Fruit fly (Drosophila melanogaster) whole organism, embryonic: Measurements from ENCODE around the gene CG15725.
A peak's percentile ranks its signal among the peaks of the same experiment; 100 is the strongest.

ENCODE experiments used
- Atf6 ChIP-seq: fragments of 200-800 bp; sonication (Bioruptor generic); IDR thresholded peaks from 2 replicates; pipeline ENCODE4 v1.3.6; 2022; ENCODE audit warnings: missing biosample characterization, missing genetic modification characterization
- BEAF-32 ChIP-seq: fragments of 200-800 bp; sonication (Bioruptor generic); optimal IDR thresholded peaks from 3 replicates; lab custom pipeline; 2017; ENCODE audit warnings: missing biosample characterization, missing genetic modification characterization, mild to moderate bottlenecking, moderate library complexity, missing genetic modification reagents
- Bgb ChIP-seq: fragments of 200-800 bp; sonication (Bioruptor generic); IDR thresholded peaks from 2 replicates; pipeline ENCODE4 v1.3.6; 2022; ENCODE audit warnings: missing biosample characterization, missing genetic modification characterization; ENCODE audit not compliant: partially characterized antibody
- CG10147 ChIP-seq: fragments of 200-800 bp; sonication (Bioruptor generic); optimal IDR thresholded peaks from 2 replicates; lab custom pipeline; 2019; ENCODE audit warnings: missing biosample characterization, mild to moderate bottlenecking, missing genetic modification characterization, moderate library complexity
- CG11085 ChIP-seq: fragments of 200-800 bp; sonication (Bioruptor generic); IDR thresholded peaks from 2 replicates; pipeline ENCODE4 v1.3.6; 2022; ENCODE audit warnings: missing biosample characterization, missing genetic modification characterization
- CG11560 ChIP-seq: fragments of 200-800 bp; sonication (Bioruptor generic); IDR thresholded peaks from 3 replicates; pipeline ENCODE4 v1.3.6; 2022; ENCODE audit warnings: missing biosample characterization, missing genetic modification characterization
- CG11696 ChIP-seq: fragments of 200-800 bp; sonication (Bioruptor generic); IDR thresholded peaks from 2 replicates; pipeline ENCODE4 v1.3.6; 2022; ENCODE audit warnings: missing biosample characterization, missing genetic modification characterization
- CG12071 ChIP-seq: fragments of 200-800 bp; sonication (Bioruptor generic); optimal IDR thresholded peaks from 3 replicates; lab custom pipeline; 2018; ENCODE audit warnings: missing biosample characterization, mild to moderate bottlenecking, missing genetic modification characterization
- CG13894 ChIP-seq: fragments of 200-800 bp; sonication (Bioruptor generic); optimal IDR thresholded peaks from 3 replicates; lab custom pipeline; 2018; ENCODE audit warnings: missing biosample characterization, mild to moderate bottlenecking, missing genetic modification characterization, moderate library complexity
- CG14014 ChIP-seq: fragments of 200-800 bp; sonication (Bioruptor generic); IDR thresholded peaks from 2 replicates; pipeline ENCODE4 v1.3.6; 2022; ENCODE audit warnings: missing biosample characterization, missing genetic modification characterization
- CG15514 ChIP-seq: fragments of 200-800 bp; sonication (Bioruptor generic); optimal IDR thresholded peaks from 3 replicates; lab custom pipeline; 2017; ENCODE audit warnings: missing biosample characterization, missing genetic modification characterization, mild to moderate bottlenecking, moderate library complexity, missing genetic modification reagents
- CG17829 ChIP-seq: fragments of 200-800 bp; optimal IDR thresholded peaks from 2 replicates; lab custom pipeline; 2019; ENCODE audit warnings: missing biosample characterization, mild to moderate bottlenecking, missing genetic modification characterization, moderate library complexity
- CG18476 ChIP-seq: fragments of 200-800 bp; sonication (Bioruptor generic); optimal IDR thresholded peaks from 2 replicates; lab custom pipeline; 2016; ENCODE audit warnings: missing biosample characterization, mild to moderate bottlenecking, missing genetic modification characterization
- CG18599 ChIP-seq: fragments of 200-800 bp; sonication (Bioruptor generic); optimal IDR thresholded peaks from 3 replicates; lab custom pipeline; 2017; ENCODE audit warnings: missing biosample characterization, missing genetic modification characterization, mild to moderate bottlenecking, moderate library complexity, missing genetic modification reagents
- CG2199 ChIP-seq: fragments of 200-800 bp; sonication (Bioruptor generic); IDR thresholded peaks from 3 replicates; pipeline ENCODE4 v1.3.6; 2022; ENCODE audit warnings: missing biosample characterization, missing genetic modification characterization
- CG2875 ChIP-seq: fragments of 200-800 bp; sonication (Bioruptor generic); optimal IDR thresholded peaks from 2 replicates; lab custom pipeline; 2017; ENCODE audit warnings: missing biosample characterization, mild to moderate bottlenecking, missing genetic modification characterization, missing genetic modification reagents
- CG32532 ChIP-seq: fragments of 200-800 bp; sonication (Bioruptor generic); IDR thresholded peaks from 2 replicates; pipeline ENCODE4 v1.3.6; 2022; ENCODE audit warnings: missing biosample characterization, missing genetic modification characterization
- CG34422 ChIP-seq: fragments of 200-800 bp; sonication (Bioruptor generic); IDR thresholded peaks from 3 replicates; pipeline ENCODE4 v1.3.6; 2022; ENCODE audit warnings: missing biosample characterization, missing genetic modification characterization
- CG8290 ChIP-seq, 3 experiments: fragments of 200-800 bp; sonication (Bioruptor generic); optimal IDR thresholded peaks; 2 replicates each; lab custom pipeline; 2016 to 2019; ENCODE audit warnings: missing biosample characterization in 3 of 3, missing genetic modification characterization in 3 of 3, mild to moderate bottlenecking in 2 of 3, moderate library complexity in 1 of 3
- CG9727 ChIP-seq: fragments of 200-800 bp; sonication (Bioruptor generic); optimal IDR thresholded peaks from 3 replicates; lab custom pipeline; 2017; ENCODE audit warnings: missing biosample characterization, mild to moderate bottlenecking, missing genetic modification characterization
- CG9932 ChIP-seq: fragments of 200-800 bp; sonication (Bioruptor generic); IDR thresholded peaks from 2 replicates; pipeline ENCODE4 v1.3.6; 2022; ENCODE audit warnings: missing biosample characterization, missing genetic modification characterization
- Deaf1 ChIP-seq: fragments of 200-800 bp; optimal IDR thresholded peaks from 3 replicates; lab custom pipeline; 2019; ENCODE audit warnings: missing biosample characterization, mild to moderate bottlenecking, missing genetic modification characterization, moderate library complexity
- Dek ChIP-seq: fragments of 200-800 bp; sonication (Bioruptor generic); optimal IDR thresholded peaks from 3 replicates; lab custom pipeline; 2019; ENCODE audit warnings: missing biosample characterization, mild to moderate bottlenecking, missing genetic modification characterization, moderate library complexity
- Dip3 ChIP-seq: fragments of 200-800 bp; sonication (Bioruptor generic); optimal IDR thresholded peaks from 3 replicates; lab custom pipeline; 2016; ENCODE audit warnings: missing biosample characterization, missing genetic modification characterization
- E2f2 ChIP-seq: fragments of 200-800 bp; sonication (Bioruptor generic); IDR thresholded peaks from 2 replicates; pipeline ENCODE4 v1.3.6; 2022; ENCODE audit warnings: missing biosample characterization, missing genetic modification characterization
- Hmr ChIP-seq: fragments of 200-800 bp; sonication (Bioruptor generic); optimal IDR thresholded peaks from 3 replicates; lab custom pipeline; 2017; ENCODE audit warnings: mild to moderate bottlenecking, missing biosample characterization, missing genetic modification reagents, missing genetic modification characterization
- MESR4 ChIP-seq: fragments of 200-800 bp; sonication (Bioruptor generic); optimal IDR thresholded peaks from 2 replicates; lab custom pipeline; 2018; ENCODE audit warnings: missing biosample characterization, mild to moderate bottlenecking, missing genetic modification characterization, moderate library complexity
- Pdp1 ChIP-seq, 2 experiments: fragments of 200-800 bp; sonication (Bioruptor generic); optimal IDR thresholded peaks; 3 replicates each; lab custom pipeline; 2016; ENCODE audit warnings: missing biosample characterization in 2 of 2, missing genetic modification characterization in 2 of 2, mild to moderate bottlenecking in 1 of 2, moderate library complexity in 1 of 2
- Side ChIP-seq: fragments of 200-800 bp; sonication (Bioruptor generic); optimal IDR thresholded peaks from 2 replicates; lab custom pipeline; 2016; ENCODE audit warnings: missing biosample characterization, missing genetic modification characterization
- ato ChIP-seq: fragments of 200-800 bp; sonication (Bioruptor generic); IDR thresholded peaks from 2 replicates; pipeline ENCODE4 v1.3.6; 2022; ENCODE audit warnings: missing biosample characterization, missing genetic modification characterization; ENCODE audit not compliant: partially characterized antibody
- br ChIP-seq: fragments of >200 bp; optimal IDR thresholded peaks from 2 replicates; lab custom pipeline; 2017
- chif ChIP-seq, 2 experiments: fragments of 200-800 bp; sonication (Bioruptor generic); optimal IDR thresholded peaks; 3 replicates each; lab custom pipeline; 2016; ENCODE audit warnings: missing biosample characterization in 2 of 2, missing genetic modification characterization in 2 of 2
- cwo ChIP-seq: fragments of 200-800 bp; sonication (Bioruptor generic); optimal IDR thresholded peaks from 3 replicates; lab custom pipeline; 2017; ENCODE audit warnings: missing biosample characterization, missing genetic modification characterization, mild to moderate bottlenecking, moderate library complexity, missing genetic modification reagents
- disco-r ChIP-seq: fragments of 200-800 bp; sonication (Bioruptor generic); optimal IDR thresholded peaks from 2 replicates; lab custom pipeline; 2016; ENCODE audit warnings: missing biosample characterization, missing genetic modification characterization
- dmrt11E ChIP-seq: fragments of 200-800 bp; sonication (Bioruptor generic); optimal IDR thresholded peaks from 3 replicates; lab custom pipeline; 2018; ENCODE audit warnings: missing biosample characterization, mild to moderate bottlenecking, missing genetic modification characterization, moderate library complexity
- gfzf ChIP-seq: fragments of 200-800 bp; sonication (Bioruptor generic); optimal IDR thresholded peaks from 2 replicates; lab custom pipeline; 2016; ENCODE audit warnings: missing biosample characterization, mild to moderate bottlenecking, missing genetic modification characterization, moderate library complexity
- her ChIP-seq: fragments of 200-800 bp; sonication (Bioruptor generic); optimal IDR thresholded peaks from 2 replicates; lab custom pipeline; 2016; ENCODE audit warnings: missing biosample characterization, missing genetic modification characterization
- nom ChIP-seq: fragments of 200-800 bp; sonication (Bioruptor generic); optimal IDR thresholded peaks from 2 replicates; lab custom pipeline; 2017; ENCODE audit warnings: missing biosample characterization, missing genetic modification characterization, mild to moderate bottlenecking, moderate library complexity, missing genetic modification reagents
- pfk ChIP-seq: fragments of 200-800 bp; sonication (Bioruptor generic); optimal IDR thresholded peaks from 2 replicates; lab custom pipeline; 2018; ENCODE audit warnings: missing biosample characterization, mild to moderate bottlenecking, missing genetic modification characterization, moderate library complexity
- row ChIP-seq: fragments of 200-800 bp; sonication (Bioruptor generic); IDR thresholded peaks from 3 replicates; pipeline ENCODE4 v1.3.6; 2022; ENCODE audit warnings: missing biosample characterization, missing genetic modification characterization
- run ChIP-seq: fragments of 200-800 bp; sonication (Bioruptor generic); optimal IDR thresholded peaks from 3 replicates; lab custom pipeline; 2018; ENCODE audit warnings: missing biosample characterization, mild to moderate bottlenecking, missing genetic modification characterization
- sens ChIP-seq: fragments of 200-800 bp; sonication (Bioruptor generic); peaks from one replicate; lab custom pipeline; 2016; ENCODE audit warnings: missing biosample characterization, missing genetic modification characterization
- seq ChIP-seq: fragments of 200-800 bp; sonication (Bioruptor generic); IDR thresholded peaks from 2 replicates; pipeline ENCODE4 v1.3.6; 2022; ENCODE audit warnings: missing biosample characterization, missing genetic modification characterization
- sisA ChIP-seq: fragments of 200-800 bp; sonication (Bioruptor generic); IDR thresholded peaks from 2 replicates; pipeline ENCODE4 v1.3.6; 2022; ENCODE audit warnings: missing biosample characterization, missing genetic modification characterization
- so ChIP-seq: fragments of 200-800 bp; sonication (Bioruptor generic); IDR thresholded peaks from 3 replicates; pipeline ENCODE4 v1.3.6; 2022; ENCODE audit warnings: missing biosample characterization, missing genetic modification characterization
- toy ChIP-seq: fragments of 200-800 bp; sonication (Bioruptor generic); IDR thresholded peaks from 2 replicates; pipeline ENCODE4 v1.3.6; 2022; ENCODE audit warnings: missing biosample characterization, missing genetic modification characterization
- unc-4 ChIP-seq: fragments of 200-800 bp; sonication (Bioruptor generic); IDR thresholded peaks from 2 replicates; pipeline ENCODE4 v1.3.6; 2022; ENCODE audit warnings: missing biosample characterization, missing genetic modification characterization; ENCODE audit not compliant: partially characterized antibody
- vvl ChIP-seq: fragments of 200-800 bp; sonication (Bioruptor generic); IDR thresholded peaks from 2 replicates; pipeline ENCODE4 v1.3.6; 2022; ENCODE audit warnings: missing biosample characterization, missing genetic modification characterization

CG15725 gene

dm6 chrX:12658999-12659560 is 46.6 kb upstream of the CG15725 start, which contains the start of gene Tis11 (continued):
- TF ChIP-seq seq (GFP tag; lab: Robert Waterston, UW): no peak
- peak; percentile 15; the same call in 1 of the 2 replicates for TF ChIP-seq CG14014 (GFP tag; lab: Robert Waterston, UW)
- TF ChIP-seq chif (GFP tag; optimal IDR thresholded peaks at IDR 0.05; lab: Kevin White, UChicago): no peak
- TF ChIP-seq CG9932 (GFP tag; lab: Robert Waterston, UW): peak; percentile 18; the same call in 1 of the 2 replicates
- peak; percentile 96 for TF ChIP-seq gfzf (GFP tag; lab: Kevin White, UChicago)
- 0 out of 3 replicates have a peak, but pooled peaks have one; percentile 21 for TF ChIP-seq CG2199
- TF ChIP-seq Atf6 (GFP tag; lab: Robert Waterston, UW): 0 out of 2 replicates have a peak, but pooled peaks have one; percentile 19
- peak; percentile 70; the same call in 2 of the 3 replicates for TF ChIP-seq CG11560 (tag; lab: Robert Waterston, UW)
- TF ChIP-seq CG13894: no peak
- TF ChIP-seq Side (GFP tag; lab: Kevin White, UChicago): no peak
- peak; percentile 75 for TF ChIP-seq CG15514 (GFP tag; lab: Kevin White, UChicago)
- TF ChIP-seq BEAF-32 (GFP tag; lab: Kevin White, UChicago): peak; percentile 65
- no peak for TF ChIP-seq CG18476 (GFP tag; lab: Kevin White, UChicago)
- no peak for TF ChIP-seq toy (GFP tag; lab: Robert Waterston, UW)
- TF ChIP-seq MESR4 (GFP tag; lab: Kevin White, UChicago): peak; percentile 15
- TF ChIP-seq Deaf1 (tag; lab: Kevin White, UChicago): peak; percentile 58
- peak; percentile 80 for TF ChIP-seq sens (GFP tag; lab: Kevin White, UChicago)
- peak; percentile 10 for TF ChIP-seq CG10147 (GFP tag; lab: Kevin White, UChicago)
- peak; percentile 55; the same call in 1 of the 3 replicates for TF ChIP-seq so (GFP tag; lab: Robert Waterston, UW)
- peak; percentile 41; the same call in 1 of the 2 replicates for TF ChIP-seq vvl (GFP tag; lab: Robert Waterston, UW)
- peak; percentile 23; the same call in 1 of the 2 replicates for TF ChIP-seq CG11696 (GFP tag; lab: Robert Waterston, UW)
- TF ChIP-seq Dek: no peak
- TF ChIP-seq Bgb: peak; percentile 48; the same call in 1 of the 2 replicates
- peak; percentile 55 for TF ChIP-seq unc-4 (GFP tag; lab: Robert Waterston, UW)
- TF ChIP-seq CG32532 (GFP tag; lab: Robert Waterston, UW): no peak
- peak; percentile 32 for TF ChIP-seq her (GFP tag; lab: Kevin White, UChicago)
- peak; percentile 37 for TF ChIP-seq CG18599
- TF ChIP-seq E2f2 (GFP tag; lab: Robert Waterston, UW): peak; percentile 82
- peak; percentile 58 for TF ChIP-seq Hmr (GFP tag; lab: Kevin White, UChicago)
- TF ChIP-seq Pdp1 (GFP tag; optimal IDR thresholded peaks at IDR 0.05; lab: Kevin White, UChicago): peak in 1 of 2 experiments; percentile 37
- peak; percentile 20 for TF ChIP-seq pfk (GFP tag; lab: Kevin White, UChicago)
- peak; percentile 57 for TF ChIP-seq ato (GFP tag; lab: Robert Waterston, UW)
- peak; percentile 57 for TF ChIP-seq nom
- TF ChIP-seq CG34422 (GFP tag; lab: Robert Waterston, UW): peak; percentile 34; the same call in 1 of the 3 replicates
- peak; percentile 42; the same call in 1 of the 2 replicates for TF ChIP-seq CG11085 (GFP tag; lab: Robert Waterston, UW)

- TF ChIP-seq CG12071 (GFP tag; lab: Kevin White, UChicago) (no peak), CG13894 (no peak), CG17829 (tag; lab: Kevin White, UChicago) (no peak), run (tag; lab: Kevin White, UChicago) (no peak), CG9727 (GFP tag; lab: Kevin White, UChicago) (peak; percentile 12), CG2875 (GFP tag; lab: Kevin White, UChicago) (no peak), br (lab: Kevin White, UChicago) (no peak), sisA (no peak), row (peak; percentile 8; the same call in 1 of the 3 replicates), disco-r (GFP tag; lab: Kevin White, UChicago) (no peak), Dip3 (GFP tag; lab: Kevin White, UChicago) (no peak), dmrt11E (peak; percentile 15), CG8290 (GFP tag; optimal IDR thresholded peaks at IDR 0.05; lab: Kevin White, UChicago) (no peak), CG8290 (tag; optimal IDR thresholded peaks at IDR 0.05; lab: Kevin White, UChicago) (peak; percentile 3 to 4), cwo (peak; percentile 59)
These were observed 45.5 kb upstream of the CG15725 start for dm6 chrX:12660030-12660630.
